Fruit fly (Drosophila melanogaster) whole organism, embryonic: ENCODE measurements around the gene CG9514.
A peak's percentile ranks its signal among the peaks of the same experiment; 100 is the strongest.

Experiments used
- Aef1 ChIP-seq: fragments of 200-800 bp; sonication (Bioruptor generic); IDR thresholded peaks from 3 replicates; pipeline ENCODE4 v1.3.6; 2022; ENCODE audit warnings: missing biosample characterization, missing genetic modification characterization
- CG11456 ChIP-seq: fragments of 200-800 bp; sonication (Bioruptor generic); IDR thresholded peaks from 3 replicates; pipeline ENCODE4 v1.3.6; 2022; ENCODE audit warnings: missing biosample characterization, missing genetic modification characterization
- CG12219 ChIP-seq: fragments of 200-800 bp; sonication (Bioruptor generic); optimal IDR thresholded peaks from 3 replicates; lab custom pipeline; 2018; ENCODE audit warnings: missing biosample characterization, mild to moderate bottlenecking, missing genetic modification characterization
- CG12299 ChIP-seq: fragments of 200-800 bp; sonication (Bioruptor generic); optimal IDR thresholded peaks from 2 replicates; lab custom pipeline; 2018; ENCODE audit warnings: missing biosample characterization, mild to moderate bottlenecking, missing genetic modification characterization
- CG14014 ChIP-seq: fragments of 200-800 bp; sonication (Bioruptor generic); IDR thresholded peaks from 2 replicates; pipeline ENCODE4 v1.3.6; 2022; ENCODE audit warnings: missing biosample characterization, missing genetic modification characterization
- CG14050 ChIP-seq: fragments of 200-800 bp; sonication (Bioruptor generic); IDR thresholded peaks from 3 replicates; pipeline ENCODE4 v1.3.6; 2022; ENCODE audit warnings: missing biosample characterization, missing genetic modification characterization
- CG14667 ChIP-seq: fragments of 200-800 bp; sonication (Bioruptor generic); IDR thresholded peaks from 2 replicates; pipeline ENCODE4 v1.3.6; 2022; ENCODE audit warnings: missing biosample characterization, missing genetic modification characterization
- CG14710 ChIP-seq: fragments of 200-800 bp; sonication (Bioruptor generic); optimal IDR thresholded peaks from 3 replicates; lab custom pipeline; 2019; ENCODE audit warnings: missing biosample characterization, mild to moderate bottlenecking, missing genetic modification characterization, moderate library complexity
- CG15479 ChIP-seq: fragments of 200-800 bp; sonication (Bioruptor generic); optimal IDR thresholded peaks from 3 replicates; lab custom pipeline; 2019; ENCODE audit warnings: missing biosample characterization, mild to moderate bottlenecking, missing genetic modification characterization, moderate library complexity
- CG16779 ChIP-seq: fragments of 200-800 bp; sonication (Bioruptor generic); IDR thresholded peaks from 2 replicates; pipeline ENCODE4 v1.3.6; 2022; ENCODE audit warnings: missing biosample characterization, missing genetic modification characterization
- CG1792 ChIP-seq: fragments of 200-800 bp; sonication (Bioruptor generic); optimal IDR thresholded peaks from 2 replicates; lab custom pipeline; 2016; ENCODE audit warnings: missing biosample characterization, missing genetic modification characterization
- CG18619 ChIP-seq: fragments of 200-800 bp; sonication (Bioruptor generic); optimal IDR thresholded peaks from 3 replicates; lab custom pipeline; 2017; ENCODE audit warnings: missing biosample characterization, mild to moderate bottlenecking, missing genetic modification characterization
- CG30431 ChIP-seq: fragments of 200-800 bp; sonication (Bioruptor generic); optimal IDR thresholded peaks from 2 replicates; lab custom pipeline; 2017; ENCODE audit warnings: missing biosample characterization, missing genetic modification characterization
- CG31224 ChIP-seq: fragments of 200-800 bp; sonication (Bioruptor generic); IDR thresholded peaks from 2 replicates; pipeline ENCODE4 v1.3.6; 2022; ENCODE audit warnings: missing biosample characterization, missing genetic modification characterization
- CG3281 ChIP-seq: fragments of 200-800 bp; sonication (Bioruptor generic); optimal IDR thresholded peaks from 3 replicates; lab custom pipeline; 2017; ENCODE audit warnings: missing biosample characterization, mild to moderate bottlenecking, missing genetic modification characterization
- CG4404 ChIP-seq: fragments of 200-800 bp; sonication (Bioruptor generic); IDR thresholded peaks from 2 replicates; pipeline ENCODE4 v1.3.6; 2022; ENCODE audit warnings: missing biosample characterization, missing genetic modification characterization
- CG4854 ChIP-seq: fragments of 200-800 bp; sonication (Bioruptor generic); optimal IDR thresholded peaks from 2 replicates; lab custom pipeline; 2016; ENCODE audit warnings: missing biosample characterization, missing genetic modification characterization, inconsistent platforms
- CG6175 ChIP-seq: fragments of 200-800 bp; sonication (Bioruptor generic); IDR thresholded peaks from 3 replicates; pipeline ENCODE4 v1.3.6; 2022; ENCODE audit warnings: missing biosample characterization, missing genetic modification characterization
- CG7372 ChIP-seq: fragments of 200-800 bp; sonication (Bioruptor generic); IDR thresholded peaks from 2 replicates; pipeline ENCODE4 v1.3.6; 2022; ENCODE audit warnings: missing biosample characterization, missing genetic modification characterization
- CG8944 ChIP-seq: fragments of 200-800 bp; sonication (Bioruptor generic); optimal IDR thresholded peaks from 3 replicates; lab custom pipeline; 2016; ENCODE audit warnings: missing biosample characterization, missing genetic modification characterization
- CkIIα-i1 ChIP-seq: fragments of 200-800 bp; sonication (Bioruptor generic); IDR thresholded peaks from 2 replicates; pipeline ENCODE4 v1.3.6; 2022; ENCODE audit warnings: missing biosample characterization, missing genetic modification characterization
- Dip2 ChIP-seq: fragments of 200-800 bp; sonication (Bioruptor generic); IDR thresholded peaks from 2 replicates; pipeline ENCODE4 v1.3.6; 2022; ENCODE audit warnings: missing biosample characterization, missing genetic modification characterization
- Eip74EF ChIP-seq, 2 experiments: fragments of 200-800 bp in 1 of 2; fragments of >200 bp in 1 of 2; sonication (Bioruptor generic) in 1 of 2; optimal IDR thresholded peaks; 2 replicates each; lab custom pipeline; 2017 to 2019; ENCODE audit warnings: missing biosample characterization in 2 of 2, missing genetic modification characterization in 2 of 2, mild to moderate bottlenecking in 1 of 2, moderate library complexity in 1 of 2
- HmgD ChIP-seq: fragments of 200-800 bp; sonication (Bioruptor generic); optimal IDR thresholded peaks from 3 replicates; lab custom pipeline; 2016; ENCODE audit warnings: missing biosample characterization, missing genetic modification characterization
- Hmr ChIP-seq: fragments of 200-800 bp; sonication (Bioruptor generic); optimal IDR thresholded peaks from 3 replicates; lab custom pipeline; 2017; ENCODE audit warnings: mild to moderate bottlenecking, missing biosample characterization, missing genetic modification reagents, missing genetic modification characterization
- Mad ChIP-seq: fragments of 200-800 bp; sonication (Bioruptor generic); optimal IDR thresholded peaks from 2 replicates; lab custom pipeline; 2016; ENCODE audit warnings: missing biosample characterization, missing genetic modification characterization
- Mrtf ChIP-seq: fragments of 200-800 bp; sonication (Bioruptor generic); IDR thresholded peaks from 3 replicates; pipeline ENCODE4 v1.3.6; 2022; ENCODE audit warnings: missing biosample characterization, missing genetic modification characterization
- Ptx1 ChIP-seq: fragments of 200-800 bp; sonication (Bioruptor generic); IDR thresholded peaks from 2 replicates; pipeline ENCODE4 v1.3.6; 2022; ENCODE audit warnings: missing biosample characterization, missing genetic modification characterization
- Scr ChIP-seq: fragments of 200-800 bp; sonication (Bioruptor generic); IDR thresholded peaks from 2 replicates; pipeline ENCODE4 v1.3.6; 2022; ENCODE audit warnings: missing biosample characterization, missing genetic modification characterization; ENCODE audit not compliant: partially characterized antibody
- al ChIP-seq: fragments of 200-800 bp; sonication (Bioruptor generic); IDR thresholded peaks from 2 replicates; pipeline ENCODE4 v1.3.6; 2022; ENCODE audit warnings: missing biosample characterization, missing genetic modification characterization
- ara ChIP-seq: fragments of 200-800 bp; sonication (Bioruptor generic); IDR thresholded peaks from 2 replicates; pipeline ENCODE4 v1.3.6; 2022; ENCODE audit warnings: missing biosample characterization, missing genetic modification characterization
- ase ChIP-seq: fragments of 200-800 bp; sonication (Bioruptor generic); IDR thresholded peaks from 3 replicates; pipeline ENCODE4 v1.3.6; 2022; ENCODE audit warnings: missing biosample characterization, missing genetic modification characterization
- ato ChIP-seq: fragments of 200-800 bp; sonication (Bioruptor generic); IDR thresholded peaks from 2 replicates; pipeline ENCODE4 v1.3.6; 2022; ENCODE audit warnings: missing biosample characterization, missing genetic modification characterization; ENCODE audit not compliant: partially characterized antibody
- chif ChIP-seq, 2 experiments: fragments of 200-800 bp; sonication (Bioruptor generic); optimal IDR thresholded peaks; 3 replicates each; lab custom pipeline; 2016; ENCODE audit warnings: missing biosample characterization in 2 of 2, missing genetic modification characterization in 2 of 2
- chinmo ChIP-seq: fragments of 200-800 bp; sonication (Bioruptor generic); IDR thresholded peaks from 4 replicates; pipeline ENCODE4 v1.3.6; 2022; ENCODE audit warnings: missing biosample characterization, missing genetic modification characterization; ENCODE audit not compliant: partially characterized antibody
- dan ChIP-seq: fragments of 200-800 bp; sonication (Bioruptor generic); IDR thresholded peaks from 2 replicates; pipeline ENCODE4 v1.3.6; 2022; ENCODE audit warnings: missing biosample characterization, missing genetic modification characterization
- danr ChIP-seq: fragments of 200-800 bp; sonication (Bioruptor generic); IDR thresholded peaks from 2 replicates; pipeline ENCODE4 v1.3.6; 2022; ENCODE audit warnings: missing biosample characterization, missing genetic modification characterization
- dmrt99B ChIP-seq: fragments of 200-800 bp; sonication (Bioruptor generic); optimal IDR thresholded peaks from 2 replicates; lab custom pipeline; 2018; ENCODE audit warnings: missing biosample characterization, mild to moderate bottlenecking, missing genetic modification characterization, moderate library complexity
- esg ChIP-seq: fragments of 200-800 bp; sonication (Bioruptor generic); conservative IDR thresholded peaks from 2 replicates; pipeline ENCODE4 v1.3.6; 2022; ENCODE audit warnings: missing biosample characterization, missing genetic modification characterization
- fru ChIP-seq: fragments of >200 bp; optimal IDR thresholded peaks from 2 replicates; lab custom pipeline; 2017
- gce ChIP-seq: fragments of 200-800 bp; sonication (Bioruptor generic); IDR thresholded peaks from 3 replicates; pipeline ENCODE4 v1.3.6; 2022; ENCODE audit warnings: missing biosample characterization, missing genetic modification characterization
- hb ChIP-seq: fragments of 200-800 bp; sonication (Bioruptor generic); IDR thresholded peaks from 3 replicates; pipeline ENCODE4 v1.3.6; 2022; ENCODE audit warnings: missing biosample characterization, missing genetic modification characterization; ENCODE audit not compliant: partially characterized antibody
- hth ChIP-seq: fragments of >200 bp; optimal IDR thresholded peaks from 2 replicates; lab custom pipeline; 2017; ENCODE audit warnings: inconsistent platforms
- inv ChIP-seq: fragments of 200-800 bp; sonication (Bioruptor generic); IDR thresholded peaks from 2 replicates; pipeline ENCODE4 v1.3.6; 2022; ENCODE audit warnings: missing biosample characterization, missing genetic modification characterization; ENCODE audit not compliant: partially characterized antibody
- nerfin-2 ChIP-seq: fragments of 200-800 bp; sonication (Bioruptor generic); IDR thresholded peaks from 2 replicates; pipeline ENCODE4 v1.3.6; 2022; ENCODE audit warnings: missing biosample characterization, missing genetic modification characterization; ENCODE audit not compliant: partially characterized antibody
- phol ChIP-seq: fragments of 200-800 bp; sonication (Bioruptor generic); optimal IDR thresholded peaks from 3 replicates; lab custom pipeline; 2018; ENCODE audit warnings: missing biosample characterization, mild to moderate bottlenecking, missing genetic modification characterization, moderate library complexity
- salm ChIP-seq: fragments of 200-800 bp; sonication (Bioruptor generic); optimal IDR thresholded peaks from 2 replicates; lab custom pipeline; 2018; ENCODE audit warnings: missing biosample characterization, mild to moderate bottlenecking, missing genetic modification characterization
- sc ChIP-seq, 3 experiments: fragments of >200 bp in 2 of 3; fragments of 200-800 bp in 1 of 3; sonication (Bioruptor generic) in 1 of 3; optimal IDR thresholded peaks; 2 replicates in 2 of 3; 3 replicates in 1 of 3; lab custom pipeline; 2017; ENCODE audit warnings: mild to moderate bottlenecking in 1 of 3, missing biosample characterization in 1 of 3, missing genetic modification characterization in 1 of 3, missing genetic modification reagents in 1 of 3
- usp ChIP-seq: fragments of >200 bp; optimal IDR thresholded peaks from 2 replicates; lab custom pipeline; 2017; ENCODE audit warnings: missing biosample characterization, missing genetic modification characterization
- wek ChIP-seq: fragments of 200-800 bp; sonication (Bioruptor generic); optimal IDR thresholded peaks from 3 replicates; lab custom pipeline; 2018; ENCODE audit warnings: missing biosample characterization, mild to moderate bottlenecking, missing genetic modification characterization, moderate library complexity

The CG9514 gene

dm6 chrX:14882536-14883118 lies 14.1 kb downstream of the CG9514 start, which contains the start of the genes CG45064 and CG45065 (continued):
- TF ChIP-seq hth (lab: Kevin White, UChicago): no peak
- TF ChIP-seq chinmo: no peak
- peak; percentile 24; the same call in 1 of the 2 replicates for TF ChIP-seq CG4404
- TF ChIP-seq sc (optimal IDR thresholded peaks at IDR 0.05; lab: Kevin White, UChicago): no peak
- peak; percentile 70 for TF ChIP-seq sc (GFP tag; optimal IDR thresholded peaks at IDR 0.05; lab: Kevin White, UChicago)
- 0 out of 2 replicates have a peak, but pooled peaks have one; percentile 38 for TF ChIP-seq CG16779 (GFP tag; lab: Robert Waterston, UW)
- peak; percentile 78 for TF ChIP-seq CG14710 (tag; lab: Kevin White, UChicago)
- no peak for TF ChIP-seq Dip2
- TF ChIP-seq HmgD (GFP tag; lab: Kevin White, UChicago): no peak
- peak; percentile 73 for TF ChIP-seq CG8944
- TF ChIP-seq inv (GFP tag; lab: Robert Waterston, UW): no peak
- TF ChIP-seq Hmr (GFP tag; lab: Kevin White, UChicago): peak; percentile 65
- peak; percentile 84 for TF ChIP-seq esg (GFP tag; lab: Robert Waterston, UW)
- TF ChIP-seq CG11456: no peak
- TF ChIP-seq CG6175 (GFP tag; lab: Robert Waterston, UW): no peak
- TF ChIP-seq CG4854 (GFP tag; lab: Kevin White, UChicago): peak; percentile 65
- peak; percentile 77 for TF ChIP-seq CG1792 (GFP tag; lab: Kevin White, UChicago)
- no peak for TF ChIP-seq usp (GFP tag; lab: Kevin White, UChicago)
- TF ChIP-seq ase (GFP tag; lab: Robert Waterston, UW): peak; percentile 76
- no peak for TF ChIP-seq CkIIα-i1
- TF ChIP-seq CG31224: peak; percentile 37; the same call in 1 of the 2 replicates
- TF ChIP-seq CG18619 (GFP tag; lab: Kevin White, UChicago): peak; percentile 74
- TF ChIP-seq Ptx1 (GFP tag; lab: Robert Waterston, UW): peak; percentile 88
- no peak for TF ChIP-seq dan (GFP tag; lab: Robert Waterston, UW)
- peak in 1 of 2 experiments; percentile 90 for TF ChIP-seq Eip74EF (GFP tag; optimal IDR thresholded peaks at IDR 0.05; lab: Kevin White, UChicago)
- peak; percentile 22 for TF ChIP-seq CG12299 (tag; lab: Kevin White, UChicago)
- TF ChIP-seq CG14050 (GFP tag; lab: Robert Waterston, UW): peak; percentile 82
- TF ChIP-seq Mrtf (GFP tag; lab: Robert Waterston, UW): peak; percentile 69; the same call in 2 of the 3 replicates
- peak; percentile 95 for TF ChIP-seq dmrt99B
- peak; percentile 83 for TF ChIP-seq CG12219
- peak; percentile 62 for TF ChIP-seq CG14014 (GFP tag; lab: Robert Waterston, UW)
- TF ChIP-seq Scr (GFP tag; lab: Robert Waterston, UW): no peak
- no peak for TF ChIP-seq CG15479 (GFP tag; lab: Kevin White, UChicago)
- peak; percentile 79 for TF ChIP-seq salm (tag; lab: Kevin White, UChicago)
- 0 out of 2 replicates have a peak, but pooled peaks have one; percentile 32 for TF ChIP-seq danr (GFP tag; lab: Robert Waterston, UW)
- TF ChIP-seq ato (GFP tag; lab: Robert Waterston, UW): no peak
- peak; percentile 8 for TF ChIP-seq Mad
- peak; percentile 51 for TF ChIP-seq CG30431 (GFP tag; lab: Kevin White, UChicago)
- peak; percentile 53; the same call in 1 of the 2 replicates for TF ChIP-seq CG7372 (GFP tag; lab: Robert Waterston, UW)
- TF ChIP-seq gce (GFP tag; lab: Robert Waterston, UW): peak; percentile 81
- TF ChIP-seq phol: peak; percentile 87
- no peak for TF ChIP-seq hb
- peak; percentile 46; the same call in 1 of the 2 replicates for TF ChIP-seq CG14667 (GFP tag; lab: Robert Waterston, UW)
- TF ChIP-seq chif (GFP tag; optimal IDR thresholded peaks at IDR 0.05; lab: Kevin White, UChicago): peak; percentile 70 to 84
- TF ChIP-seq Aef1 (GFP tag; lab: Robert Waterston, UW): peak; percentile 69
- peak; percentile 50 for TF ChIP-seq al
- no peak for TF ChIP-seq nerfin-2 (GFP tag; lab: Robert Waterston, UW)
- TF ChIP-seq fru (lab: Kevin White, UChicago): no peak
- peak; percentile 64 for TF ChIP-seq wek (GFP tag; lab: Kevin White, UChicago)
- TF ChIP-seq CG3281 (GFP tag; lab: Kevin White, UChicago): peak; percentile 69
- peak; percentile 84 for TF ChIP-seq ara (GFP tag; lab: Robert Waterston, UW)
